Fruit fly (Drosophila melanogaster) whole organism, embryonic: ENCODE measurements around the gene Gs1l.

ENCODE experiments used
- C15 ChIP-seq: fragments of 200-800 bp; sonication (Bioruptor generic); IDR thresholded peaks from 3 replicates; pipeline ENCODE4 v1.3.6; 2022; ENCODE audit warnings: missing biosample characterization, missing genetic modification characterization
- CG10565 ChIP-seq: fragments of 200-800 bp; sonication (Bioruptor generic); optimal IDR thresholded peaks from 3 replicates; lab custom pipeline; 2016; ENCODE audit warnings: missing biosample characterization, mild to moderate bottlenecking, missing genetic modification characterization
- CG11247 ChIP-seq: fragments of 200-800 bp; sonication (Bioruptor generic); IDR thresholded peaks from 2 replicates; pipeline ENCODE4 v1.3.6; 2022; ENCODE audit warnings: missing biosample characterization, missing genetic modification characterization
- CG11456 ChIP-seq: fragments of 200-800 bp; sonication (Bioruptor generic); IDR thresholded peaks from 3 replicates; pipeline ENCODE4 v1.3.6; 2022; ENCODE audit warnings: missing biosample characterization, missing genetic modification characterization
- CG11696 ChIP-seq: fragments of 200-800 bp; sonication (Bioruptor generic); IDR thresholded peaks from 2 replicates; pipeline ENCODE4 v1.3.6; 2022; ENCODE audit warnings: missing biosample characterization, missing genetic modification characterization
- CG13424 ChIP-seq: fragments of 200-800 bp; sonication (Bioruptor generic); optimal IDR thresholded peaks from 2 replicates; lab custom pipeline; 2019; ENCODE audit warnings: missing biosample characterization, mild to moderate bottlenecking, missing genetic modification characterization, moderate library complexity
- CG15073 ChIP-seq: fragments of 200-800 bp; sonication (Bioruptor generic); optimal IDR thresholded peaks from 2 replicates; lab custom pipeline; 2016; ENCODE audit warnings: missing biosample characterization, missing genetic modification characterization
- CG17361 ChIP-seq: fragments of 200-800 bp; sonication (Bioruptor generic); IDR thresholded peaks from 3 replicates; pipeline ENCODE4 v1.3.6; 2022; ENCODE audit warnings: missing biosample characterization, missing genetic modification characterization
- CG32772 ChIP-seq: fragments of 200-800 bp; sonication (Bioruptor generic); IDR thresholded peaks from 2 replicates; pipeline ENCODE4 v1.3.6; 2022; ENCODE audit warnings: missing biosample characterization, missing genetic modification characterization
- CG3407 ChIP-seq: fragments of 200-800 bp; sonication (Bioruptor generic); optimal IDR thresholded peaks from 2 replicates; lab custom pipeline; 2018; ENCODE audit warnings: missing biosample characterization, mild to moderate bottlenecking, missing genetic modification characterization
- CG3838 ChIP-seq: fragments of 200-800 bp; sonication (Bioruptor generic); optimal IDR thresholded peaks from 3 replicates; lab custom pipeline; 2016; ENCODE audit warnings: missing biosample characterization, missing genetic modification characterization
- CG4820 ChIP-seq: fragments of 200-800 bp; sonication (Bioruptor generic); optimal IDR thresholded peaks from 3 replicates; lab custom pipeline; 2016; ENCODE audit warnings: missing biosample characterization, missing genetic modification characterization
- CG5180 ChIP-seq: fragments of 200-800 bp; sonication (Bioruptor generic); optimal IDR thresholded peaks from 3 replicates; lab custom pipeline; 2017; ENCODE audit warnings: missing biosample characterization, missing genetic modification characterization, mild to moderate bottlenecking, moderate library complexity, missing genetic modification reagents
- CG6683 ChIP-seq: fragments of 200-800 bp; sonication (Bioruptor generic); optimal IDR thresholded peaks from 2 replicates; lab custom pipeline; 2017; ENCODE audit warnings: missing biosample characterization, mild to moderate bottlenecking, missing genetic modification characterization, missing genetic modification reagents
- CG7271 ChIP-seq: fragments of 200-800 bp; sonication (Bioruptor generic); optimal IDR thresholded peaks from 2 replicates; lab custom pipeline; 2018; ENCODE audit warnings: missing biosample characterization, mild to moderate bottlenecking, missing genetic modification characterization, moderate library complexity
- CG7839 ChIP-seq: fragments of 200-800 bp; sonication (Bioruptor generic); optimal IDR thresholded peaks from 3 replicates; lab custom pipeline; 2018; ENCODE audit warnings: missing biosample characterization, mild to moderate bottlenecking, missing genetic modification characterization, moderate library complexity
- Dek ChIP-seq: fragments of 200-800 bp; sonication (Bioruptor generic); optimal IDR thresholded peaks from 3 replicates; lab custom pipeline; 2019; ENCODE audit warnings: missing biosample characterization, mild to moderate bottlenecking, missing genetic modification characterization, moderate library complexity
- Eip74EF ChIP-seq, 2 experiments: fragments of 200-800 bp in 1 of 2; fragments of >200 bp in 1 of 2; sonication (Bioruptor generic) in 1 of 2; optimal IDR thresholded peaks; 2 replicates each; lab custom pipeline; 2017 to 2019; ENCODE audit warnings: missing biosample characterization in 2 of 2, missing genetic modification characterization in 2 of 2, mild to moderate bottlenecking in 1 of 2, moderate library complexity in 1 of 2
- Hsf ChIP-seq: fragments of 200-800 bp; sonication (Bioruptor generic); optimal IDR thresholded peaks from 3 replicates; lab custom pipeline; 2016; ENCODE audit warnings: missing biosample characterization, missing genetic modification characterization
- Jarid2 ChIP-seq: fragments of 200-800 bp; sonication (Bioruptor generic); optimal IDR thresholded peaks from 3 replicates; lab custom pipeline; 2017; ENCODE audit warnings: mild to moderate bottlenecking, missing biosample characterization, missing genetic modification reagents, missing genetic modification characterization
- MESR4 ChIP-seq: fragments of 200-800 bp; sonication (Bioruptor generic); optimal IDR thresholded peaks from 2 replicates; lab custom pipeline; 2018; ENCODE audit warnings: missing biosample characterization, mild to moderate bottlenecking, missing genetic modification characterization, moderate library complexity
- Neu2 ChIP-seq: fragments of 200-800 bp; sonication (Bioruptor generic); optimal IDR thresholded peaks from 3 replicates; lab custom pipeline; 2016; ENCODE audit warnings: missing biosample characterization, missing genetic modification characterization, borderline replicate concordance
- Opbp ChIP-seq: fragments of 200-800 bp; sonication (Bioruptor generic); IDR thresholded peaks from 3 replicates; pipeline ENCODE4 v1.3.6; 2022; ENCODE audit warnings: missing biosample characterization, missing genetic modification characterization; ENCODE audit not compliant: partially characterized antibody
- Ravus ChIP-seq: fragments of 200-800 bp; sonication (Bioruptor generic); IDR thresholded peaks from 2 replicates; pipeline ENCODE4 v1.3.6; 2022; ENCODE audit warnings: missing biosample characterization, missing genetic modification characterization
- Side ChIP-seq: fragments of 200-800 bp; sonication (Bioruptor generic); optimal IDR thresholded peaks from 2 replicates; lab custom pipeline; 2016; ENCODE audit warnings: missing biosample characterization, missing genetic modification characterization
- ac ChIP-seq: fragments of 200-800 bp; sonication (Bioruptor generic); optimal IDR thresholded peaks from 3 replicates; lab custom pipeline; 2017; ENCODE audit warnings: missing biosample characterization, mild to moderate bottlenecking, missing genetic modification characterization
- ato ChIP-seq: fragments of 200-800 bp; sonication (Bioruptor generic); IDR thresholded peaks from 2 replicates; pipeline ENCODE4 v1.3.6; 2022; ENCODE audit warnings: missing biosample characterization, missing genetic modification characterization; ENCODE audit not compliant: partially characterized antibody
- br ChIP-seq: fragments of >200 bp; optimal IDR thresholded peaks from 2 replicates; lab custom pipeline; 2017
- cwo ChIP-seq: fragments of 200-800 bp; sonication (Bioruptor generic); optimal IDR thresholded peaks from 3 replicates; lab custom pipeline; 2017; ENCODE audit warnings: missing biosample characterization, missing genetic modification characterization, mild to moderate bottlenecking, moderate library complexity, missing genetic modification reagents
- dati ChIP-seq: fragments of 200-800 bp; sonication (Bioruptor generic); IDR thresholded peaks from 2 replicates; pipeline ENCODE4 v1.3.6; 2022; ENCODE audit warnings: missing biosample characterization, missing genetic modification characterization
- disco-r ChIP-seq: fragments of 200-800 bp; sonication (Bioruptor generic); optimal IDR thresholded peaks from 2 replicates; lab custom pipeline; 2016; ENCODE audit warnings: missing biosample characterization, missing genetic modification characterization
- dm ChIP-seq: fragments of 200-800 bp; sonication (Bioruptor generic); optimal IDR thresholded peaks from 3 replicates; lab custom pipeline; 2016; ENCODE audit warnings: missing biosample characterization, missing genetic modification characterization
- dmrt99B ChIP-seq: fragments of 200-800 bp; sonication (Bioruptor generic); optimal IDR thresholded peaks from 2 replicates; lab custom pipeline; 2018; ENCODE audit warnings: missing biosample characterization, mild to moderate bottlenecking, missing genetic modification characterization, moderate library complexity
- esg ChIP-seq: fragments of 200-800 bp; sonication (Bioruptor generic); conservative IDR thresholded peaks from 2 replicates; pipeline ENCODE4 v1.3.6; 2022; ENCODE audit warnings: missing biosample characterization, missing genetic modification characterization
- eyg ChIP-seq: fragments of 200-800 bp; sonication (Bioruptor generic); optimal IDR thresholded peaks from 3 replicates; lab custom pipeline; 2016; ENCODE audit warnings: missing biosample characterization, missing genetic modification characterization
- hkb ChIP-seq, 2 experiments: fragments of 200-800 bp in 1 of 2; fragments of >200 bp in 1 of 2; sonication (Bioruptor generic) in 1 of 2; IDR thresholded peaks in 1 of 2; optimal IDR thresholded peaks in 1 of 2; 2 replicates each; pipeline versions ENCODE4 v1.3.6 to Lab custom; 2017 to 2022; ENCODE audit warnings: missing biosample characterization in 1 of 2, missing genetic modification characterization in 1 of 2
- ind ChIP-seq: fragments of 200-800 bp; sonication (Bioruptor generic); optimal IDR thresholded peaks from 3 replicates; lab custom pipeline; 2016; ENCODE audit warnings: missing biosample characterization, missing genetic modification characterization
- inv ChIP-seq: fragments of 200-800 bp; sonication (Bioruptor generic); IDR thresholded peaks from 2 replicates; pipeline ENCODE4 v1.3.6; 2022; ENCODE audit warnings: missing biosample characterization, missing genetic modification characterization; ENCODE audit not compliant: partially characterized antibody
- jigr1 ChIP-seq: fragments of 200-800 bp; sonication (Bioruptor generic); IDR thresholded peaks from 3 replicates; pipeline ENCODE4 v1.3.6; 2022; ENCODE audit warnings: missing biosample characterization, missing genetic modification characterization
- klu ChIP-seq: fragments of 200-800 bp; sonication (Bioruptor generic); IDR thresholded peaks from 2 replicates; pipeline ENCODE4 v1.3.6; 2022; ENCODE audit warnings: missing biosample characterization, missing genetic modification characterization
- lilli ChIP-seq: fragments of 200-800 bp; sonication (Bioruptor generic); optimal IDR thresholded peaks from 3 replicates; lab custom pipeline; 2016; ENCODE audit warnings: missing biosample characterization, missing genetic modification characterization
- mirr ChIP-seq: fragments of 200-800 bp; sonication (Bioruptor generic); optimal IDR thresholded peaks from 3 replicates; lab custom pipeline; 2018; ENCODE audit warnings: missing biosample characterization, mild to moderate bottlenecking, missing genetic modification characterization
- nerfin-1 ChIP-seq: fragments of 200-800 bp; sonication (Bioruptor generic); optimal IDR thresholded peaks from 3 replicates; lab custom pipeline; 2019; ENCODE audit warnings: missing biosample characterization, mild to moderate bottlenecking, missing genetic modification characterization, moderate library complexity
- onecut ChIP-seq: fragments of 200-800 bp; sonication (Bioruptor generic); IDR thresholded peaks from 2 replicates; pipeline ENCODE4 v1.3.6; 2022; ENCODE audit warnings: missing biosample characterization, missing genetic modification characterization
- otp ChIP-seq: fragments of 200-800 bp; sonication (Bioruptor generic); IDR thresholded peaks from 3 replicates; pipeline ENCODE4, ENCODE4 v1.3.6; 2022; ENCODE audit warnings: missing biosample characterization, missing genetic modification characterization
- pho ChIP-seq: fragments of 200-800 bp; sonication (Bioruptor generic); optimal IDR thresholded peaks from 2 replicates; lab custom pipeline; 2016; ENCODE audit warnings: missing biosample characterization, missing genetic modification characterization
- sens-2 ChIP-seq: fragments of 200-800 bp; sonication (Bioruptor generic); IDR thresholded peaks from 2 replicates; pipeline ENCODE4 v1.3.6; 2022; ENCODE audit warnings: missing biosample characterization, missing genetic modification characterization
- slbo ChIP-seq: fragments of 200-800 bp; sonication (Bioruptor generic); IDR thresholded peaks from 2 replicates; pipeline ENCODE4 v1.3.6; 2022; ENCODE audit warnings: missing biosample characterization, missing genetic modification characterization
- sr ChIP-seq: fragments of 200-800 bp; sonication (Bioruptor generic); IDR thresholded peaks from 3 replicates; pipeline ENCODE4 v1.3.6; 2022; ENCODE audit warnings: missing biosample characterization, missing genetic modification characterization
- tna ChIP-seq: fragments of 200-800 bp; sonication (Bioruptor generic); IDR thresholded peaks from 2 replicates; pipeline ENCODE4 v1.3.6; 2022; ENCODE audit warnings: missing biosample characterization, missing genetic modification characterization; ENCODE audit not compliant: partially characterized antibody

Gs1l gene

dm6 chr2L:4454009-4454689, 2.5 kb downstream of the Gs1l start, which contains the start of the genes Secp43 and ND-B8 (continued):
- TF ChIP-seq CG17361 (GFP tag; lab: Robert Waterston, UW) (no peak), dmrt99B (no peak), ato (peak; percentile 77), CG15073 (GFP tag; lab: Kevin White, UChicago) (no peak), CG4820 (GFP tag; lab: Kevin White, UChicago) (no peak), pho (GFP tag; lab: Kevin White, UChicago) (no peak), otp (GFP tag; lab: Robert Waterston, UW) (no peak), CG5180 (GFP tag; lab: Kevin White, UChicago) (no peak), CG11247 (GFP tag; lab: Robert Waterston, UW) (no peak), hkb (optimal IDR thresholded peaks at IDR 0.05; lab: Kevin White, UChicago) (no peak), hkb (GFP tag; IDR thresholded peaks at IDR 0.05; lab: Robert Waterston, UW) (no peak), klu (GFP tag; lab: Robert Waterston, UW) (no peak), CG3407 (GFP tag; lab: Kevin White, UChicago) (no peak), CG3838 (GFP tag; lab: Kevin White, UChicago) (no peak), sr (GFP tag; lab: Robert Waterston, UW) (no peak), onecut (GFP tag; lab: Robert Waterston, UW) (no peak), eyg (GFP tag; lab: Kevin White, UChicago) (no peak), MESR4 (GFP tag; lab: Kevin White, UChicago) (peak; percentile 67), inv (GFP tag; lab: Robert Waterston, UW) (peak; percentile 63; the same call in 1 of the 2 replicates), CG7839 (tag; lab: Kevin White, UChicago) (no peak), Hsf (GFP tag; lab: Kevin White, UChicago) (no peak), CG13424 (peak; percentile 23), ind (no peak), br (lab: Kevin White, UChicago) (no peak), CG11456 (no peak), Eip74EF (GFP tag; optimal IDR thresholded peaks at IDR 0.05; lab: Kevin White, UChicago) (no peak), Side (GFP tag; lab: Kevin White, UChicago) (no peak), CG32772 (GFP tag; lab: Robert Waterston, UW) (no peak), C15 (no peak), slbo (GFP tag; lab: Robert Waterston, UW) (no peak), Jarid2 (GFP tag; lab: Kevin White, UChicago) (no peak), nerfin-1 (tag; lab: Kevin White, UChicago) (peak; percentile 5), jigr1 (no peak), Ravus (no peak), CG7271 (tag; lab: Kevin White, UChicago) (no peak), cwo (GFP tag; lab: Kevin White, UChicago) (no peak), disco-r (GFP tag; lab: Kevin White, UChicago) (no peak), lilli (GFP tag; lab: Kevin White, UChicago) (no peak), CG6683 (no peak), dm (GFP tag; lab: Kevin White, UChicago) (peak; percentile 33), Neu2 (GFP tag; lab: Kevin White, UChicago) (peak; percentile 45), dati (no peak), Dek (tag; lab: Kevin White, UChicago) (peak; percentile 27), Opbp (GFP tag; lab: Robert Waterston, UW) (peak; percentile 77; the same call in 2 of the 3 replicates), mirr (GFP tag; lab: Kevin White, UChicago) (peak; percentile 17), CG11696 (GFP tag; lab: Robert Waterston, UW) (no peak), esg (no peak), ac (GFP tag; lab: Kevin White, UChicago) (no peak), sens-2 (GFP tag; lab: Robert Waterston, UW) (no peak), CG10565 (GFP tag; lab: Kevin White, UChicago) (no peak), tna (peak; percentile 74; the same call in 1 of the 2 replicates)
